Worm (Caenorhabditis elegans) whole organism, L1 larva: Measurements from ENCODE around the gene T20G5.8.
A peak's percentile ranks its signal among the peaks of the same experiment; 100 is the strongest.

ENCODE experiments used
- C16A3.4 ChIP-seq: fragments of 150-350 bp; optimal IDR thresholded peaks from 2 replicates; lab custom pipeline; 2014; ENCODE audit warnings: missing biosample characterization, missing genetic modification characterization
- ama-1 ChIP-seq: fragments of 150-350 bp; optimal IDR thresholded peaks from 2 replicates; lab custom pipeline; 2014
- ceh-63 ChIP-seq: fragments of 200-800 bp; sonication (Bioruptor generic); optimal IDR thresholded peaks from 2 replicates; lab custom pipeline; 2018; ENCODE audit warnings: mild to moderate bottlenecking, missing genetic modification characterization, missing compliant biosample characterization
- ceh-82 ChIP-seq, 3 experiments: fragments of 150-350 bp in 1 of 3; sonication (generic microtip) in 2 of 3; optimal IDR thresholded peaks; 2 replicates each; lab custom pipeline; 2014 to 2017; ENCODE audit warnings: missing biosample characterization in 3 of 3, missing genetic modification characterization in 3 of 3
- ceh-88 ChIP-seq: fragments of 200-800 bp; sonication (Bioruptor generic); IDR thresholded peaks from 2 replicates; pipeline ENCODE4 v1.3.6; 2022; ENCODE audit warnings: missing genetic modification characterization, missing compliant biosample characterization
- ceh-90 ChIP-seq: sonication (generic microtip); optimal IDR thresholded peaks from 2 replicates; lab custom pipeline; 2016; ENCODE audit warnings: missing genetic modification characterization, missing compliant biosample characterization
- ces-1 ChIP-seq: fragments of 150-350 bp; optimal IDR thresholded peaks from 2 replicates; lab custom pipeline; 2014; ENCODE audit warnings: missing biosample characterization, missing genetic modification reagents, missing genetic modification characterization
- dpl-1 ChIP-seq, 3 experiments: fragments of 150-350 bp in 2 of 3; sonication (generic microtip) in 1 of 3; optimal IDR thresholded peaks; 2 replicates each; lab custom pipeline; 2014 to 2017; ENCODE audit warnings: missing biosample characterization in 3 of 3, missing genetic modification characterization in 3 of 3, missing genetic modification reagents in 3 of 3
- efl-1 ChIP-seq, 4 experiments: fragments of 150-350 bp; optimal IDR thresholded peaks in 3 of 4; peaks in 1 of 4; 1 replicate in 1 of 4; 2 replicates in 3 of 4; lab custom pipeline; 2014; ENCODE audit warnings: missing biosample characterization in 2 of 4, missing genetic modification characterization in 2 of 4, missing genetic modification reagents in 2 of 4
- efl-3 ChIP-seq: fragments of 200-800 bp; sonication (Bioruptor generic); optimal IDR thresholded peaks from 2 replicates; lab custom pipeline; 2018; ENCODE audit warnings: mild to moderate bottlenecking, missing genetic modification characterization, missing compliant biosample characterization
- egl-13 ChIP-seq: sonication (generic microtip); optimal IDR thresholded peaks from 2 replicates; lab custom pipeline; 2016; ENCODE audit warnings: missing genotype, missing genetic modification reagents, missing genetic modification characterization, missing compliant biosample characterization
- elt-3 ChIP-seq, 6 experiments: fragments of 150-350 bp in 1 of 6; sonication (generic microtip); optimal IDR thresholded peaks; 2 replicates each; lab custom pipeline; 2017 to 2018; ENCODE audit warnings: missing biosample characterization in 6 of 6, missing genetic modification characterization in 6 of 6, inconsistent platforms in 1 of 6
- ets-5 ChIP-seq: fragments of 200-800 bp; sonication (Bioruptor generic); IDR thresholded peaks from 2 replicates; pipeline ENCODE4 v1.3.6; 2022; ENCODE audit warnings: missing genetic modification characterization, missing compliant biosample characterization
- grh-1 ChIP-seq: fragments of 200-800 bp; sonication (Bioruptor generic); IDR thresholded peaks from 2 replicates; pipeline ENCODE4 v1.3.6; 2022; ENCODE audit warnings: missing genetic modification reagents, missing genetic modification characterization, missing compliant biosample characterization
- lin-15B ChIP-seq: fragments of 150-350 bp; sonication (generic microtip); optimal IDR thresholded peaks from 3 replicates; lab custom pipeline; 2014; ENCODE audit warnings: missing biosample characterization, missing genetic modification characterization
- lin-35 ChIP-seq, 2 experiments: fragments of 150-350 bp; optimal IDR thresholded peaks; 2 replicates each; lab custom pipeline; 2014; ENCODE audit warnings: missing biosample characterization in 2 of 2, missing genetic modification characterization in 2 of 2, missing genetic modification reagents in 2 of 2
- lsy-2 ChIP-seq, 2 experiments: fragments of 150-350 bp; optimal IDR thresholded peaks; 2 replicates each; lab custom pipeline; 2014; ENCODE audit warnings: missing biosample characterization in 2 of 2, missing genetic modification characterization in 2 of 2
- mdl-1 ChIP-seq, 2 experiments: fragments of 150-350 bp; optimal IDR thresholded peaks; 2 replicates each; lab custom pipeline; 2014 to 2017; ENCODE audit warnings: missing biosample characterization in 2 of 2, missing genetic modification characterization in 2 of 2, inconsistent platforms in 1 of 2
- nhr-11 ChIP-seq: fragments of 150-350 bp; optimal IDR thresholded peaks from 2 replicates; lab custom pipeline; 2014; ENCODE audit warnings: missing biosample characterization, missing genetic modification characterization
- nhr-12 ChIP-seq: sonication (generic microtip); optimal IDR thresholded peaks from 2 replicates; lab custom pipeline; 2017; ENCODE audit warnings: missing biosample characterization, missing genetic modification characterization
- nhr-19 ChIP-seq: fragments of 200-800 bp; sonication (Bioruptor generic); conservative IDR thresholded peaks from 2 replicates; pipeline ENCODE4 v1.3.6; 2022; ENCODE audit warnings: missing genetic modification characterization, missing compliant biosample characterization
- nhr-237 ChIP-seq: fragments of 150-350 bp; optimal IDR thresholded peaks from 2 replicates; lab custom pipeline; 2014; ENCODE audit warnings: missing biosample characterization, missing genetic modification characterization
- nhr-28 ChIP-seq: fragments of 150-350 bp; optimal IDR thresholded peaks from 2 replicates; lab custom pipeline; 2014; ENCODE audit warnings: missing biosample characterization, missing genetic modification characterization
- nhr-47 ChIP-seq: sonication (generic microtip); optimal IDR thresholded peaks from 2 replicates; lab custom pipeline; 2016; ENCODE audit warnings: mild to moderate bottlenecking, missing genetic modification characterization, moderate library complexity, missing compliant biosample characterization
- nhr-71 ChIP-seq: sonication (generic microtip); optimal IDR thresholded peaks from 2 replicates; lab custom pipeline; 2016; ENCODE audit warnings: mild to moderate bottlenecking, missing genetic modification characterization, moderate library complexity, missing compliant biosample characterization
- nhr-85 ChIP-seq: sonication (generic microtip); peaks from one replicate; lab custom pipeline; 2016; ENCODE audit warnings: missing genetic modification characterization, inconsistent platforms, missing compliant biosample characterization
- pax-3 ChIP-seq: fragments of 200-800 bp; sonication (Bioruptor generic); optimal IDR thresholded peaks from 2 replicates; lab custom pipeline; 2018; ENCODE audit warnings: mild to moderate bottlenecking, missing genetic modification characterization, moderate library complexity, missing compliant biosample characterization
- skn-1 ChIP-seq: fragments of 150-350 bp; optimal IDR thresholded peaks from 2 replicates; lab custom pipeline; 2014; ENCODE audit warnings: missing biosample characterization, missing genetic modification characterization
- snpc-4 ChIP-seq: fragments of 150-350 bp; optimal IDR thresholded peaks from 2 replicates; lab custom pipeline; 2014; ENCODE audit warnings: missing biosample characterization, missing genetic modification characterization
- sox-4 ChIP-seq: sonication (generic microtip); optimal IDR thresholded peaks from 2 replicates; lab custom pipeline; 2016; ENCODE audit warnings: missing genetic modification characterization, missing compliant biosample characterization
- tbx-2 ChIP-seq: sonication (generic microtip); optimal IDR thresholded peaks from 2 replicates; lab custom pipeline; 2016; ENCODE audit warnings: missing genetic modification characterization, missing compliant biosample characterization
- tlp-1 ChIP-seq: fragments of 150-350 bp; optimal IDR thresholded peaks from 2 replicates; lab custom pipeline; 2014; ENCODE audit warnings: missing biosample characterization, missing genetic modification characterization
- unc-86 ChIP-seq: sonication (generic microtip); optimal IDR thresholded peaks from 2 replicates; lab custom pipeline; 2016; ENCODE audit warnings: missing genetic modification characterization, missing compliant biosample characterization
- unc-98 ChIP-seq: fragments of 200-800 bp; sonication (Bioruptor generic); IDR thresholded peaks from 2 replicates; pipeline ENCODE4 v1.3.6; 2022; ENCODE audit warnings: missing genetic modification characterization, missing compliant biosample characterization
- vab-15 ChIP-seq: sonication (generic microtip); optimal IDR thresholded peaks from 2 replicates; lab custom pipeline; 2017; ENCODE audit warnings: missing genotype, mild to moderate bottlenecking, missing genetic modification characterization, missing compliant biosample characterization
- zag-1 ChIP-seq: fragments of 150-350 bp; optimal IDR thresholded peaks from 2 replicates; lab custom pipeline; 2014; ENCODE audit warnings: missing biosample characterization, missing genetic modification characterization
- zip-4 ChIP-seq: fragments of 200-800 bp; sonication (Bioruptor generic); optimal IDR thresholded peaks from 2 replicates; lab custom pipeline; 2018; ENCODE audit warnings: mild to moderate bottlenecking, missing genetic modification characterization, moderate library complexity, missing compliant biosample characterization
- ztf-11 ChIP-seq, 2 experiments: sonication (generic microtip); optimal IDR thresholded peaks; 2 replicates each; lab custom pipeline; 2016 to 2017; ENCODE audit warnings: missing genetic modification characterization in 2 of 2, missing biosample characterization in 1 of 2, missing compliant biosample characterization in 1 of 2
- ztf-4 ChIP-seq: fragments of 150-350 bp; optimal IDR thresholded peaks from 2 replicates; lab custom pipeline; 2014; ENCODE audit warnings: missing biosample characterization, missing genetic modification characterization

T20G5.8 gene

DNA sequence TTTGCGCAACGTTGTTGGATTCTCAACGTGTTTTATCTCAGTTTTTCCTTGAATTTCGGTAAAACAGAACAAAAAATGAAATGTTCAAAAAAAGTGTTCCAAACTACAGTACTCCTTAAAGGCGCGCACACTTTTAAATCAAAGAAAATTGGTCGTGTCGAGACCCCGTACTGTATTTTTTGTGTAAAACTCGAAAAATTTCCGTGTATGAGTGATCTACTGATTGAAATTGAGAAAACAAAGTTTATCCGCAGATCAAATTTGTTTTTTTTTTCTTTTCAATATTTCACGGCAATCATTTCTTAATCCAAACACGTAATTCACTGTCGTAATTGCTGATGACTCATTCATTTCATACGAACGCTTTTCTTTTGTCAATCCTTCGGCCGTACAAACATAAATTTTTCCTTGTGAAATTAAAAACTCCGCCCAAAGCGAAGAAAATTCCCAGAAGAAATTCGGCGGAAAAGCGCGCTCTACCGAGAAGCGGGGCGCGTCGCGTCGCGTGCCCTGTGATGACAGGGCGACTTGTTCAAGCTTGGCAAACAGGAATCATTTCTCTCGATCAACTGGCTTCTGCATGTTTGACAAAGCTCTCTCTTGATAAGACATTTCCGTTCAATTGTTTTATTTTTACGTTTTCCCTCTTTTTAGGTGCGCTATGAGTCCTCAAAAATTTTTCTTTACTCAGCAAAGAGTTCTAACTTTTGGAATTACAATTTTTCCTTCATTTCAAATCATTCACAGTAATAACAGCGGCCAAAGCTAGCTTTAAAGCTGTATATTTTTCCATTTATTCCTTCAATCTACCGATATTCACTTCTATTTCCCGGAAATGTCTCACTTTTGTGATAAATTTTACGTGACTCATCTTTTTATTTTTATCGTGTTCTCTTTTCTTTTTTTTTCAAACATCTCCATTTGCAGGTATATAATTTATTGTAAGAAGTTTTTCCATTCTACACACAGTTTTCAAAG is 4.0 kb downstream of the T20G5.8 start, which contains the start of gene chc-1:
Gene chc-1 (plus strand): TSS at position 928 of the 978 bp plus-strand sequence.
- TF ChIP-seq ceh-88 (GFP tag; lab: Robert Waterston, UW): no peak
- peak; percentile 45 to 57 for TF ChIP-seq lin-35 (GFP tag; optimal IDR thresholded peaks at IDR 0.05; lab: Kevin White, UChicago)
- peak; percentile 12 for TF ChIP-seq skn-1
- TF ChIP-seq mdl-1 (tag; optimal IDR thresholded peaks at IDR 0.05; lab: Kevin White, UChicago): peak in 1 of 2 experiments; percentile 18
- no peak for TF ChIP-seq zag-1 (tag; lab: Kevin White, UChicago)
- TF ChIP-seq nhr-47 (tag; lab: Kevin White, UChicago): peak; percentile 12
- no peak for TF ChIP-seq zip-4
- peak; percentile 48 for TF ChIP-seq nhr-85 (tag; lab: Kevin White, UChicago)
- TF ChIP-seq unc-86 (tag; lab: Kevin White, UChicago): no peak
- TF ChIP-seq efl-1 (optimal IDR thresholded peaks at IDR 0.05; lab: Kevin White, UChicago): peak; percentile 26 to 35
- TF ChIP-seq efl-1 (GFP tag; optimal IDR thresholded peaks at IDR 0.05 in 1 of 2; lab: Kevin White, UChicago): peak in 1 of 2 experiments; percentile 43
- TF ChIP-seq vab-15 (tag; lab: Kevin White, UChicago): peak; percentile 2
- TF ChIP-seq dpl-1 (GFP tag; optimal IDR thresholded peaks at IDR 0.05; lab: Kevin White, UChicago): peak; percentile 17 to 51 (median 30)
- peak in 1 of 2 experiments; percentile 71 for TF ChIP-seq lsy-2 (tag; optimal IDR thresholded peaks at IDR 0.05; lab: Kevin White, UChicago)
- peak; percentile 70 for TF ChIP-seq lin-15B
- peak in 1 of 3 experiments; percentile 57 for TF ChIP-seq ceh-82 (tag; optimal IDR thresholded peaks at IDR 0.05; lab: Kevin White, UChicago)
- peak; percentile 19 for TF ChIP-seq C16A3.4
- peak; percentile 17 for TF ChIP-seq nhr-71 (tag; lab: Kevin White, UChicago)

DNA sequence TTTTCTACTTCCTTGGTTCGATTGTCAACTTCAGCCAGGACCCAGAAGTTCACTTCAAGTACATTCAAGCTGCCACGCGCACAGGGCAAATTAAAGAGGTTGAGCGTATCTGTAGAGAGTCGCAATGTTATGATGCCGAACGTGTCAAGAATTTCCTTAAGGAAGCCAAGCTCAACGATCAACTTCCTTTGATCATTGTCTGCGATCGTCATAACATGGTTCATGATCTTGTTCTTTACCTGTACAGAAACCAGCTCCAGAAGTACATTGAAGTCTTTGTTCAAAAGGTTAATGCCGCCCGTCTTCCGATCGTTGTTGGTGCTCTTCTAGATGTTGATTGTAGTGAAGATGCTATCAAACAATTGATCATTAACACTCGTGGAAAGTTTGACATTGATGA is 7.2 kb downstream of the T20G5.8 start:
- no peak for TF ChIP-seq efl-1 (optimal IDR thresholded peaks at IDR 0.05; lab: Kevin White, UChicago)
- TF ChIP-seq efl-1 (GFP tag; optimal IDR thresholded peaks at IDR 0.05 in 1 of 2; lab: Kevin White, UChicago): peak in 1 of 2 experiments; percentile 82
- TF ChIP-seq egl-13 (tag; lab: Kevin White, UChicago): no peak
- TF ChIP-seq, all 84 proteins: peak for 1

DNA sequence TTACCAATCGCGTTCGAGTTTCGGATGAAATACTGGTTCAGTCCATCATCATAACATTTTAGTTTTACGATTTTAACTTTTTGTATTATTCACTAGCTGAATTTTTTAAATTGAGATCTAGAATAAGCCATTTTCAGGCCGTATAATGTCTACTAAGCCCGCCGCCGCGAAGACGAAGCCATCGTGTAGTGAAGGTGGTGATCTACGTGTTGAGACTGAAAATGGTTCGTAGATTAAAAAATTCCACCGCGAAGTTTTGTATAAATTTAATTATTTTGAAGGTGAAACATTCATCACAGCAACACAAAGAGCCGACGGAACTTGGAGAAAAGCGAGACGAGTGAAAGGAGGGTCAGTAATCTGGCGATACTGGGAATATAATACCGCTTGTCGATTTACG is 10.6 kb downstream of the T20G5.8 start, which contains the start of gene T20G5.9:
Gene T20G5.9 (plus strand): TSS at position 138 of the 400 bp plus-strand sequence.
- TF ChIP-seq sox-4 (tag; lab: Kevin White, UChicago) (no peak), snpc-4 (tag; lab: Kevin White, UChicago) (no peak), unc-98 (GFP tag; lab: Robert Waterston, UW) (no peak), ztf-11 (tag; optimal IDR thresholded peaks at IDR 0.05; lab: Kevin White, UChicago) (no peak), ets-5 (GFP tag; lab: Robert Waterston, UW) (no peak), nhr-19 (no peak), ama-1 (peak; percentile 19), pax-3 (no peak), nhr-11 (no peak)

ce11 chrIII:10211889-10212494 is 12.8 kb downstream of the T20G5.8 start, which contains the start of the genes blos-1 and best-18:
TSS of gene blos-1 (minus strand) at chrIII:10211946.
TSS of gene best-18 (plus strand) at chrIII:10212396.
- TF ChIP-seq tlp-1 (tag; lab: Kevin White, UChicago) (no peak), elt-3 (tag; optimal IDR thresholded peaks at IDR 0.05; lab: Kevin White, UChicago) (no peak), ets-5 (GFP tag; lab: Robert Waterston, UW) (no peak)

DNA sequence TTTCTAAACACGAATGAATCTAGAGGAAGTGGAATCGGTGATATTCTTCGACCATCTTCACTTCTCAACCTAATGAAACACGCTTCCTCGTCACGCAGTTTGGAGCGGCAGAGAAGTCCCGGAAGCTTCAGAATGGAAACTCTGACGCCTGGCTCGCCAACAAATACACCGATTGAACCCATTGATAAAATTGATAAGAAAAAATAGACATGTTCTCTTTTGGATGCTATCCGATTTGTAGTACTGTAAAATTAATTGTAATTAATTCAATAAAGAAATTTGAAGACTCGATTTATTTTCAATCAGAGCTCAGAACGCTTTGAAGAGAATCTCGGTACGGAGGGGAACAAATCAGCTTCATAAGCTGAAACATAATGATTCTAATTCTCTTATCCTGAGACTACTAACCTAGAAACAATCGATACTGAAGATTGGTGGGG is 15.4 kb downstream of the T20G5.8 start:
- TF ChIP-seq nhr-28 (tag; lab: Kevin White, UChicago): no peak
- TF ChIP-seq zip-4: no peak
- no peak for TF ChIP-seq ceh-90 (tag; lab: Kevin White, UChicago)
- TF ChIP-seq ceh-63 (GFP tag; lab: Kevin White, UChicago): no peak
- peak; percentile 92 for TF ChIP-seq ztf-4 (tag; lab: Kevin White, UChicago)
- no peak for TF ChIP-seq lin-15B
- no peak for TF ChIP-seq nhr-12 (tag; lab: Kevin White, UChicago)
- peak; percentile 58 for TF ChIP-seq grh-1 (GFP tag; lab: Robert Waterston, UW)
- peak; percentile 49 for TF ChIP-seq tbx-2 (tag; lab: Kevin White, UChicago)
- no peak for TF ChIP-seq efl-3
- no peak for TF ChIP-seq mdl-1 (tag; optimal IDR thresholded peaks at IDR 0.05; lab: Kevin White, UChicago)
- no peak for TF ChIP-seq elt-3 (tag; optimal IDR thresholded peaks at IDR 0.05; lab: Kevin White, UChicago)
- peak; percentile 59 for TF ChIP-seq pax-3
- peak; percentile 5 to 34 for TF ChIP-seq lsy-2 (tag; optimal IDR thresholded peaks at IDR 0.05; lab: Kevin White, UChicago)
- peak; percentile 14 to 31 for TF ChIP-seq efl-1 (optimal IDR thresholded peaks at IDR 0.05; lab: Kevin White, UChicago)
- peak in 1 of 2 experiments; percentile 92 for TF ChIP-seq efl-1 (GFP tag; optimal IDR thresholded peaks at IDR 0.05 in 1 of 2; lab: Kevin White, UChicago)
- TF ChIP-seq ceh-82 (tag; optimal IDR thresholded peaks at IDR 0.05; lab: Kevin White, UChicago): no peak
- TF ChIP-seq ces-1: no peak
- no peak for TF ChIP-seq nhr-237 (tag; lab: Kevin White, UChicago)
- TF ChIP-seq lin-35 (GFP tag; optimal IDR thresholded peaks at IDR 0.05; lab: Kevin White, UChicago): peak in 1 of 2 experiments; percentile 62
- no peak for TF ChIP-seq nhr-11
